Fruit fly (Drosophila melanogaster) whole organism, prepupa: ENCODE data around the gene Hecw.

ENCODE experiments used
- Blimp-1 ChIP-seq: fragments of 200-800 bp; sonication (Bioruptor generic); optimal IDR thresholded peaks from 3 replicates; lab custom pipeline; 2017; ENCODE audit warnings: missing biosample characterization, missing genetic modification characterization, mild to moderate bottlenecking, moderate library complexity, missing genetic modification reagents
- CG10631 ChIP-seq: fragments of 200-800 bp; sonication (Bioruptor generic); optimal IDR thresholded peaks from 2 replicates; lab custom pipeline; 2016; ENCODE audit warnings: missing biosample characterization, missing genetic modification characterization
- CG11294 ChIP-seq: fragments of 200-800 bp; sonication (Bioruptor generic); IDR thresholded peaks from 2 replicates; pipeline ENCODE4 v1.3.6; 2022; ENCODE audit warnings: missing biosample characterization, missing genetic modification characterization
- CG11762 ChIP-seq: fragments of 200-800 bp; sonication (Bioruptor generic); optimal IDR thresholded peaks from 3 replicates; lab custom pipeline; 2016; ENCODE audit warnings: missing biosample characterization, missing genetic modification characterization; ENCODE audit not compliant: insufficient read depth
- CG11902 ChIP-seq: fragments of 200-800 bp; sonication (Bioruptor generic); optimal IDR thresholded peaks from 3 replicates; lab custom pipeline; 2016; ENCODE audit warnings: missing biosample characterization, missing genetic modification characterization
- CG15336 ChIP-seq: fragments of 200-800 bp; sonication (Bioruptor generic); IDR thresholded peaks from 2 replicates; pipeline ENCODE4 v1.3.6; 2022; ENCODE audit warnings: missing biosample characterization, missing genetic modification characterization
- CG3032 ChIP-seq: fragments of 200-800 bp; optimal IDR thresholded peaks from 2 replicates; lab custom pipeline; 2019; ENCODE audit warnings: missing biosample characterization, mild to moderate bottlenecking, missing genetic modification characterization, moderate library complexity
- CG31627 ChIP-seq: fragments of 200-800 bp; sonication (Bioruptor generic); optimal IDR thresholded peaks from 3 replicates; lab custom pipeline; 2016; ENCODE audit warnings: missing biosample characterization, missing genetic modification characterization
- CG32006 ChIP-seq: fragments of 200-800 bp; sonication (Bioruptor generic); optimal IDR thresholded peaks from 3 replicates; lab custom pipeline; 2017; ENCODE audit warnings: missing biosample characterization, mild to moderate bottlenecking, missing genetic modification characterization
- CG3919 ChIP-seq: fragments of 200-800 bp; sonication (Bioruptor generic); optimal IDR thresholded peaks from 3 replicates; lab custom pipeline; 2016; ENCODE audit warnings: missing biosample characterization, missing genetic modification characterization
- CG6163 ChIP-seq: fragments of 200-800 bp; sonication (Bioruptor generic); IDR thresholded peaks from 3 replicates; pipeline ENCODE4 v1.3.6; 2022; ENCODE audit warnings: missing biosample characterization, missing genetic modification characterization
- CG6276 ChIP-seq: fragments of 200-800 bp; sonication (Bioruptor generic); optimal IDR thresholded peaks from 2 replicates; lab custom pipeline; 2017; ENCODE audit warnings: missing biosample characterization, mild to moderate bottlenecking, missing genetic modification characterization
- CG6792 ChIP-seq: fragments of 200-800 bp; sonication (Bioruptor generic); optimal IDR thresholded peaks from 3 replicates; lab custom pipeline; 2016; ENCODE audit warnings: missing biosample characterization, missing genetic modification characterization
- CG6808 ChIP-seq: fragments of 200-800 bp; sonication (Bioruptor generic); optimal IDR thresholded peaks from 3 replicates; lab custom pipeline; 2017; ENCODE audit warnings: missing biosample characterization, missing genetic modification characterization, mild to moderate bottlenecking, moderate library complexity, missing genetic modification reagents
- CG6854 ChIP-seq: fragments of 200-800 bp; sonication (Bioruptor generic); optimal IDR thresholded peaks from 2 replicates; lab custom pipeline; 2017; ENCODE audit warnings: missing biosample characterization, mild to moderate bottlenecking, missing genetic modification characterization
- CG8119 ChIP-seq: fragments of 200-800 bp; sonication (Bioruptor generic); IDR thresholded peaks from 3 replicates; pipeline ENCODE4 v1.3.6; 2022; ENCODE audit warnings: missing biosample characterization, missing genetic modification characterization
- CG8319 ChIP-seq: fragments of 200-800 bp; sonication (Bioruptor generic); optimal IDR thresholded peaks from 3 replicates; lab custom pipeline; 2016; ENCODE audit warnings: missing biosample characterization, missing genetic modification characterization
- CG8632 ChIP-seq: fragments of 200-800 bp; sonication (Bioruptor generic); optimal IDR thresholded peaks from 3 replicates; lab custom pipeline; 2016; ENCODE audit warnings: missing biosample characterization, missing genetic modification characterization
- CG9139 ChIP-seq: fragments of 200-800 bp; sonication (Bioruptor generic); optimal IDR thresholded peaks from 3 replicates; lab custom pipeline; 2017; ENCODE audit warnings: missing biosample characterization, mild to moderate bottlenecking, missing genetic modification characterization
- Eip75B ChIP-seq: fragments of 200-800 bp; sonication (Bioruptor generic); optimal IDR thresholded peaks from 3 replicates; lab custom pipeline; 2016; ENCODE audit warnings: missing biosample characterization, missing genetic modification characterization
- Eip78C ChIP-seq: fragments of 200-800 bp; sonication (Bioruptor generic); peaks from one replicate; lab custom pipeline; 2016; ENCODE audit warnings: missing biosample characterization, missing genetic modification characterization
- Eip93F ChIP-seq: fragments of 200-800 bp; sonication (Bioruptor generic); optimal IDR thresholded peaks from 2 replicates; lab custom pipeline; 2016; ENCODE audit warnings: missing biosample characterization, mild to moderate bottlenecking, missing genetic modification characterization
- Ets21C ChIP-seq: fragments of 200-800 bp; sonication (Bioruptor generic); optimal IDR thresholded peaks from 3 replicates; lab custom pipeline; 2016; ENCODE audit warnings: missing biosample characterization, missing genetic modification characterization
- Ets96B ChIP-seq: fragments of 200-800 bp; optimal IDR thresholded peaks from 2 replicates; lab custom pipeline; 2019; ENCODE audit warnings: missing biosample characterization, mild to moderate bottlenecking, missing genetic modification characterization, moderate library complexity
- Hr39 ChIP-seq: fragments of 200-800 bp; sonication (Bioruptor generic); optimal IDR thresholded peaks from 2 replicates; lab custom pipeline; 2016; ENCODE audit warnings: missing biosample characterization, missing genetic modification characterization
- Lpt ChIP-seq: fragments of 200-800 bp; sonication (Bioruptor generic); optimal IDR thresholded peaks from 3 replicates; lab custom pipeline; 2016; ENCODE audit warnings: missing biosample characterization, missing genetic modification characterization
- Met ChIP-seq: fragments of 200-800 bp; sonication (Bioruptor generic); optimal IDR thresholded peaks from 3 replicates; lab custom pipeline; 2016; ENCODE audit warnings: missing biosample characterization, missing genetic modification characterization
- OdsH ChIP-seq: fragments of 200-800 bp; sonication (Bioruptor generic); optimal IDR thresholded peaks from 3 replicates; lab custom pipeline; 2016; ENCODE audit warnings: missing biosample characterization, missing genetic modification characterization
- Sox102F ChIP-seq: fragments of 200-800 bp; sonication (Bioruptor generic); optimal IDR thresholded peaks from 2 replicates; lab custom pipeline; 2016; ENCODE audit warnings: missing biosample characterization, mild to moderate bottlenecking, missing genetic modification characterization
- Sox14 ChIP-seq: fragments of 200-800 bp; sonication (Bioruptor generic); optimal IDR thresholded peaks from 3 replicates; lab custom pipeline; 2016; ENCODE audit warnings: missing biosample characterization, missing genetic modification characterization
- Sox15 ChIP-seq: fragments of 200-800 bp; sonication (Bioruptor generic); optimal IDR thresholded peaks from 3 replicates; lab custom pipeline; 2016; ENCODE audit warnings: missing biosample characterization, missing genetic modification characterization
- achi ChIP-seq: fragments of 200-800 bp; sonication (Bioruptor generic); optimal IDR thresholded peaks from 3 replicates; lab custom pipeline; 2016; ENCODE audit warnings: missing biosample characterization, missing genetic modification characterization
- acj6 ChIP-seq: fragments of 200-800 bp; sonication (Bioruptor generic); optimal IDR thresholded peaks from 3 replicates; lab custom pipeline; 2016; ENCODE audit warnings: missing biosample characterization, missing genetic modification characterization
- cyc ChIP-seq: fragments of 200-800 bp; sonication (Bioruptor generic); optimal IDR thresholded peaks from 3 replicates; lab custom pipeline; 2016; ENCODE audit warnings: missing biosample characterization, missing genetic modification characterization
- dac ChIP-seq: fragments of 200-800 bp; sonication (Bioruptor generic); optimal IDR thresholded peaks from 2 replicates; lab custom pipeline; 2017; ENCODE audit warnings: missing biosample characterization, mild to moderate bottlenecking, missing genetic modification characterization
- dsx ChIP-seq: fragments of 200-800 bp; optimal IDR thresholded peaks from 3 replicates; lab custom pipeline; 2019; ENCODE audit warnings: missing biosample characterization, mild to moderate bottlenecking, missing genetic modification characterization, moderate library complexity; ENCODE audit not compliant: poor library complexity, severe bottlenecking
- esn ChIP-seq: fragments of 200-800 bp; sonication (Bioruptor generic); optimal IDR thresholded peaks from 2 replicates; lab custom pipeline; 2016; ENCODE audit warnings: missing biosample characterization, mild to moderate bottlenecking, missing genetic modification characterization, moderate library complexity
- fd59A ChIP-seq: fragments of 200-800 bp; sonication (Bioruptor generic); optimal IDR thresholded peaks from 2 replicates; lab custom pipeline; 2017; ENCODE audit warnings: missing biosample characterization, mild to moderate bottlenecking, missing genetic modification characterization, missing genetic modification reagents
- fd85E ChIP-seq: fragments of 200-800 bp; sonication (Bioruptor generic); optimal IDR thresholded peaks from 3 replicates; lab custom pipeline; 2016; ENCODE audit warnings: missing biosample characterization, missing genetic modification characterization
- lz ChIP-seq: fragments of 200-800 bp; sonication (Bioruptor generic); optimal IDR thresholded peaks from 3 replicates; lab custom pipeline; 2016; ENCODE audit warnings: missing biosample characterization, missing genetic modification characterization
- net ChIP-seq: fragments of 200-800 bp; sonication (Bioruptor generic); optimal IDR thresholded peaks from 3 replicates; lab custom pipeline; 2016; ENCODE audit warnings: missing biosample characterization, missing genetic modification characterization
- pdm3 ChIP-seq: fragments of 200-800 bp; sonication (Bioruptor generic); optimal IDR thresholded peaks from 3 replicates; lab custom pipeline; 2016; ENCODE audit warnings: missing biosample characterization, missing genetic modification characterization
- salr ChIP-seq, 2 experiments: fragments of 200-800 bp; sonication (Bioruptor generic); optimal IDR thresholded peaks; 3 replicates each; lab custom pipeline; 2016 to 2018; ENCODE audit warnings: missing biosample characterization in 2 of 2, missing genetic modification characterization in 2 of 2, mild to moderate bottlenecking in 1 of 2
- spab ChIP-seq: fragments of 200-800 bp; sonication (Bioruptor generic); optimal IDR thresholded peaks from 2 replicates; lab custom pipeline; 2017; ENCODE audit warnings: missing biosample characterization, mild to moderate bottlenecking, missing genetic modification characterization, missing genetic modification reagents
- svp ChIP-seq: fragments of 200-800 bp; sonication (Bioruptor generic); peaks from one replicate; lab custom pipeline; 2016; ENCODE audit warnings: missing biosample characterization, missing genetic modification characterization
- topi ChIP-seq: fragments of 200-800 bp; sonication (Bioruptor generic); optimal IDR thresholded peaks from 3 replicates; lab custom pipeline; 2016; ENCODE audit warnings: missing biosample characterization, missing genetic modification characterization

Gene Hecw

DNA sequence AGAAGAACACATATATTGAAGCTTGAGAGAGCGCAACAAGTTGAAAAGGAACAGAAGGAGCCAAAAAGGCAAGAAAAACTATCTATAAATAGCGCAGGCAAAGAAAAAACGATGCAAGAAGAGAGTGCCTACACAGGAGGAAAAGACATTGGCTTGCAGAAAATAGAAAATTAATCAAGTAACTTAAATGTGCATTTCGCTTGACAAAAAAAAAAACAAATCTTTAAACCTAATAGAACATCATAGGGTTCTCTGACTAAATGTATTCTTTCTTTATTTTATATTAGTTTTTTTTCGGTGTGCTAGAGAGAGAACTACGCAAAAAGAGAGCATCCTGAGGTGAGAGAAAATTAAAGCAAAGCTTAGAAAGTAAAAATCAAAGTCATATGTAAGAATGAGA is 41.3 kb downstream of the Hecw start (continued):
- TF ChIP-seq cyc (GFP tag; lab: Kevin White, UChicago) (peak; percentile 25), CG3919 (GFP tag; lab: Kevin White, UChicago) (peak; percentile 91), CG31627 (peak; percentile 10), CG3032 (peak; percentile 89), Met (GFP tag; lab: Kevin White, UChicago) (peak; percentile 48), CG11762 (GFP tag; lab: Kevin White, UChicago) (peak; percentile 86), salr (GFP tag; optimal IDR thresholded peaks at IDR 0.05; lab: Kevin White, UChicago) (peak; percentile 81 to 94), Hr39 (peak; percentile 2), fd59A (GFP tag; lab: Kevin White, UChicago) (peak; percentile 88), CG6792 (peak; percentile 79), CG6808 (GFP tag; lab: Kevin White, UChicago) (peak; percentile 91), net (peak; percentile 88), CG8632 (GFP tag; lab: Kevin White, UChicago) (peak; percentile 75), CG9139 (GFP tag; lab: Kevin White, UChicago) (peak; percentile 83), CG11902 (GFP tag; lab: Kevin White, UChicago) (no peak), Sox102F (GFP tag; lab: Kevin White, UChicago) (no peak), dac (peak; percentile 83), CG32006 (GFP tag; lab: Kevin White, UChicago) (peak; percentile 96), CG6163 (GFP tag; lab: Robert Waterston, UW) (peak; percentile 96), Eip75B (GFP tag; lab: Kevin White, UChicago) (peak; percentile 92), Sox14 (GFP tag; lab: Kevin White, UChicago) (peak; percentile 92), lz (GFP tag; lab: Kevin White, UChicago) (peak; percentile 30)
- TF ChIP-seq, all 60 proteins: peak for 48

DNA sequence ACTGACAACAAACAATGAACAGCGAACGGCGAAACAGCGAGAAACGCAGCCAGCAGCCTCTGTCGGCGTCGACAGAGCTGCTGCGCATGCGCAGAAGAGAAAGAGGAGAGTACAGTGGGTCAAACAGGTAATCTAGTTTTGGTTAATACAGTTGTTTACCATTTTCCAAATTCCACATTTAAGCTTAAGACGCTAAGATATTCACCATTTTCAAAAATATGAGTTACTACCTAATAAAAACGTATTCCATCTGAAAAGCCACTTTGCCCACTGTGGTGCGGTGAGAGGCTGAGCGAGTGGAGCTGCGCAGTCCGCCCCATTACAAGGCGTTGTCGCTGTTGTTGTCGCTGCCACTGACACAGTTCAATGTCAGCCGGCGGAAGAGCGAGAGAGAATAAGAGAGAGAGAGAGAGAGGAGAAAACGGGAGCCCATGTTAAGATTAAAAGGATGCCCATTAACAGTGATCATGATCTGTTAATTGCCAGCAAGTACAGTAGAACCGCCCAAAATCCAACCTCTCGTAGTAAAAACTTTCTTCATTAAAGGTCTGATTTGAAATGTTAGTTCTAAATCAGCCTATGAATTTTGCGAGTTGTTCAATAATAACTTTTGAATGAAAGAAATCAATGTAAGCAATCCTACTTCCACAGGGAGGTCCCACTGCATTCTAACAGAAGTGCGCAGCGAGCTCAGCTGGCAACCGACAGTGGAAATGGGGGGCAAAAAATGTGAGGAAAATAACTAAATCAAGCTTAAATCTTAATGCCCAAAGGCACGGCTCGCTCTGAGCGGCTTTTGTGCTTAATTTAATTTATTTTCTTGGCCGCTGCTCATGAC is 42.2 kb downstream of the Hecw start:
- TF ChIP-seq Sox15 (GFP tag; lab: Kevin White, UChicago) (peak; percentile 95), CG8119 (GFP tag; lab: Robert Waterston, UW) (peak; percentile 98), CG8632 (GFP tag; lab: Kevin White, UChicago) (peak; percentile 97), Blimp-1 (peak; percentile 87), CG6854 (peak; percentile 96), spab (GFP tag; lab: Kevin White, UChicago) (peak; percentile 98), CG11762 (GFP tag; lab: Kevin White, UChicago) (peak; percentile 98), Sox102F (GFP tag; lab: Kevin White, UChicago) (peak; percentile 97), Eip93F (peak; percentile 94), lz (GFP tag; lab: Kevin White, UChicago) (peak; percentile 96), achi (GFP tag; lab: Kevin White, UChicago) (peak; percentile 98), CG6792 (peak; percentile 99), CG11902 (GFP tag; lab: Kevin White, UChicago) (peak; percentile 97), CG15336 (GFP tag; lab: Robert Waterston, UW) (peak; percentile 97), fd85E (GFP tag; lab: Kevin White, UChicago) (peak; percentile 95), OdsH (peak; percentile 98), topi (GFP tag; lab: Kevin White, UChicago) (peak; percentile 99), CG6276 (GFP tag; lab: Kevin White, UChicago) (peak; percentile 96), Ets96B (peak; percentile 97), pdm3 (GFP tag; lab: Kevin White, UChicago) (peak; percentile 98), Lpt (GFP tag; lab: Kevin White, UChicago) (peak; percentile 97), Met (GFP tag; lab: Kevin White, UChicago) (peak; percentile 98), dsx (peak; percentile 94), CG32006 (GFP tag; lab: Kevin White, UChicago) (peak; percentile 98), svp (GFP tag; lab: Kevin White, UChicago) (peak; percentile 99), acj6 (peak; percentile 97), CG8319 (GFP tag; lab: Kevin White, UChicago) (peak; percentile 97), esn (peak; percentile 97), Eip75B (GFP tag; lab: Kevin White, UChicago) (peak; percentile 99), CG11294 (GFP tag; lab: Robert Waterston, UW) (peak; percentile 93), net (peak; percentile 99), Sox14 (GFP tag; lab: Kevin White, UChicago) (peak; percentile 98), Ets21C (GFP tag; lab: Kevin White, UChicago) (peak; percentile 95), CG9139 (GFP tag; lab: Kevin White, UChicago) (peak; percentile 97), CG3919 (GFP tag; lab: Kevin White, UChicago) (peak; percentile 99), Eip78C (peak; percentile 99), CG10631 (peak; percentile 98)
